Worm (Caenorhabditis elegans): ENCODE results near the gene asp-6.

- no peak for TF ChIP-seq ceh-13 (GFP tag; optimal IDR thresholded peaks at IDR 0.05)
- TF ChIP-seq ets-7 (tag; optimal IDR thresholded peaks at IDR 0.05), result no peak
- no peak for TF ChIP-seq aly-1 (tag; optimal IDR thresholded peaks at IDR 0.05)
- no peak for TF ChIP-seq ama-1 (optimal IDR thresholded peaks at IDR 0.05)
- TF ChIP-seq hnd-1 (tag; optimal IDR thresholded peaks at IDR 0.05), result no peak
- TF ChIP-seq sea-1 (GFP tag; conservative IDR thresholded peaks at IDR 0.05), result no peak
- TF ChIP-seq scrt-1 (GFP tag; IDR thresholded peaks at IDR 0.05), result no peak
- TF ChIP-seq ceh-36 (tag; optimal IDR thresholded peaks at IDR 0.05), result no peak
- TF ChIP-seq flt-1 (GFP tag; IDR thresholded peaks at IDR 0.05), result no peak
- no peak for TF ChIP-seq pes-1 (GFP tag; IDR thresholded peaks at IDR 0.05)
Measured at ce11 chrV:8295866-8296265, 27.1 kb upstream of the asp-6 start, which contains the start of gene smex-1.
